Worm (Caenorhabditis elegans): ENCODE data around the gene tmed-10.

DNA sequence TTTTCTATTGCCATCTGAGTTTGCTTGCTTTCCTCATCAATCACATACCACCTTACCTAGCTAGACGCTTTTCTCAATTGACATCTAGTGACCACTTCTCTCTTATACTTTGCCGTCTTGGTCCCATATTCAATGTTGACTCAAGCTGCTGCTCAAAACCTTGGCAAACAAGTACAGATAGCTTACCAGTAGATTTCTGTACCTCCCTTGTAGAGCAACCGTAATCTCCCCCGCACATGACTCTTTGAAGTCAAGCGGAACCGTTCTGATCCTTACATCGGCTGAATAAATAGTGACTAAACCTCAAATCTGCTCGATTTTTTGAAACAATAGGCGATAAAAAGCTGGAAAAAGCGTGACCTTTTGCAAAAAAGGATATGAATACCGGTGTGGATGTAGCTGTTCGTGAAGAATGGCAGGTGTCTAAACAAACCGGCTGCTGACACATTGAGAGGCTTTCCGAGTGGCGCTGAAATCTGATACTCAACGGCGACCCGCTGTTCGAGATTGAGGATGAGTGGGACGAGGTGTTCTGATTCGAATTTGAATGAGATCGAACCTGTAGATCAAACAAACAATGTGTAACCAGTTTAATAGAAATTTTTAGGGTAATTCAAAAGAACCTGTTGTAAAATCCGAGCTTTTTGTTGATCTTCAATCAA, 9.1 kb upstream of the tmed-10 start:
- TF ChIP-seq fkh-10 (GFP tag; optimal IDR thresholded peaks at IDR 0.05) (no peak), egl-27 (tag; optimal IDR thresholded peaks at IDR 0.05) (no peak), grh-1 (GFP tag; IDR thresholded peaks at IDR 0.05) (no peak), C34B4.2 (tag; optimal IDR thresholded peaks at IDR 0.05) (no peak), snpc-4 (tag; optimal IDR thresholded peaks at IDR 0.05) (no peak), nhr-11 (tag; optimal IDR thresholded peaks at IDR 0.05) (no peak)

Data from whole organism, L1 larva.